Worm (Caenorhabditis elegans): ENCODE results near the gene Y57G11C.46.

DNA sequence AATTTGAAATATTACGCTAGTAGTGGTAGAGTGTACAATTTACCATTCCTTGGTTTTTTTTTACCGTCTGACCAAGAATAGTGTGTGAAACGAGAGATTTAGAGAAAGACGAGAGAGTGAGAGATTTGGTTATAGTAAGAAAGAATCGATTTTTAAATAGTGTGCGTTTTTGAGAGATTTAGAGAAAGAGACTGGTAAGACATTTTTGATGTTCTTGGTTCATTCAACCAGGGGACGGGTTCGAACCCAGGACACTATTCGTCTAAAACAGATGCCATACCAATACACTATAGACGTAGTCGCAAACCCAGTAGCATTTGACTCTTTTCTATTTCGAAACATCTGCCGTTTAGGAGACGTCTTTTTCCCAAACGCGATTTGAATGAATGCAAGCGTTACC, 21.9 kb upstream of the Y57G11C.46 start:
- TF ChIP-seq him-1 (tag; optimal IDR thresholded peaks at IDR 0.05) (peak; percentile 72), W03F9.2 (tag; optimal IDR thresholded peaks at IDR 0.05) (no peak)

Data from whole organism, L4/young adult.